Fruit fly (Drosophila melanogaster): ENCODE measurements around the gene CG1907.

DNA sequence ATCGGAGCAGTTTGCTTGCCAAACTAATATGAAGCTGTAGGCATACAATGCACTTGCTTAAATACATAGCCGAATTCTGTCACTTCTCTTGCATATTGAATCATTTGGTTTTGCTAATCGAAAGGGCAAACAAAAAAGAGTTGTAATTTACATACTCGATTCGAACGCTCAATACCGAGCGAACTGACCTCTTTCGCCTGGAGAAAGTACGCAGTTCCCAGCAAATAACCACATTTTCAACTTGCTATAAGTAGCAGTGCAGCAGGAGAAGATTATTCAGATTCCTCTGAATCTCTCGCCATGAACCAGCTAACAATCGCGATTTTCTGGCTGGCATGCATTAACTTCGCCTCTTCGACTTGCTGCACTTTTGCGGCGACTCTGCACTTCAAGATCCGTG lies 10.7 kb upstream of the CG1907 start, which contains the start of gene Diedel2:
- TF ChIP-seq Dfd (GFP tag; optimal IDR thresholded peaks at IDR 0.05) (no peak), Hr78 (GFP tag; optimal IDR thresholded peaks at IDR 0.05) (no peak), brk (GFP tag; optimal IDR thresholded peaks at IDR 0.05) (no peak), woc (GFP tag; optimal IDR thresholded peaks at IDR 0.05) (no peak)
